Fruit fly (Drosophila melanogaster): Measurements from ENCODE around the gene Reg-2.

DNA sequence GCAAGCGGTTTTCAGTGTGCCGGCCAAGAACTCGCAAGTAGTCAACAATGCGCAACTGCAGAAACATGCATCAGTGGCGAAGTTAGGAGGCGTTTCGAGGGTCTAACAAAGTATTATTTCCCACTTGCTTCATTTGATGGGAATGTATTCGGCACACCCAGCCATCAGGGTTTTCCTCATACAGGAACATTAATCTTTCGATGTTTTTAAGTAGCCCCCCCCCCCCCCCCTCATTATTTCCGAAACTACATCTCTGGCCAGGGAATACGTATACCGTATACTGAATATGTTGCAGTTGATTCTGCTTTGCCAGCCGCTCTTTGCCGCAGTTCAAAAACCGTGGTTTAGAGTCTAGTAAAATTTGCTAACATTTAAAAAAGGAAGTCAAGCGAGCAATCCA lies 3.8 kb downstream of the Reg-2 start:
- TF ChIP-seq Hr96 (GFP tag; optimal IDR thresholded peaks at IDR 0.05) = no peak
- no peak for TF ChIP-seq CG5204 (GFP tag; optimal IDR thresholded peaks at IDR 0.05)
- no peak for TF ChIP-seq kay (GFP tag; ENCODE audit: borderline replicate concordance)
- TF ChIP-seq tj (GFP tag; optimal IDR thresholded peaks at IDR 0.05) = peak; percentile 50
- TF ChIP-seq Mnt (GFP tag; optimal IDR thresholded peaks at IDR 0.05) = no peak
- no peak for TF ChIP-seq CG11617 (GFP tag; optimal IDR thresholded peaks at IDR 0.05)
- no peak for TF ChIP-seq ovo (GFP tag; optimal IDR thresholded peaks at IDR 0.05)
